Worm (Caenorhabditis elegans): Measurements from ENCODE around the gene ile-2.

The ile-2 gene

DNA sequence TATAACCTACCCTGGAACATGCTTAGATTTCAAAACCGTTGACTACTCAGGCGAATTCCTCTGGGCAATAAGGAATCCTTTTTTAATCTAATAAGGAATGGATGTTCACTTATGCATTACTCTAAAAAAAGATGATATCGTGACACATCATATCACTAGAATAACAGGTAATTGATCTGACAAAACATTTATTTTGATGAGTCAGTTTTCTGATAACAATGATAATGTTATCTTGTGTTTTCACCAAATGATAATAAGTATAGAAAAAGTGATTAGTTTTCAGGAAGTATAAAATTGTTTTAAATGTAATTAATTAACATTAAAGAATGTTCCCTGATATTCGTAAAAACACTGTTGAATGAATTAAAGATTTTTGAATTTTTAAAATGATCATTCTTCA, 39.3 kb upstream of the ile-2 start:
- TF ChIP-seq saeg-2 (GFP tag; IDR thresholded peaks at IDR 0.05) (no peak), T20F7.1 (GFP tag; optimal IDR thresholded peaks at IDR 0.05) (no peak), nhr-237 (tag; optimal IDR thresholded peaks at IDR 0.05) (no peak)

- TF ChIP-seq zag-1 (tag; optimal IDR thresholded peaks at IDR 0.05) (no peak), daf-19 (GFP tag; conservative IDR thresholded peaks at IDR 0.05) (no peak), ctbp-1 (GFP tag; IDR thresholded peaks at IDR 0.05) (no peak), zfp-2 (tag; optimal IDR thresholded peaks at IDR 0.05) (no peak), hif-1 (tag; optimal IDR thresholded peaks at IDR 0.05) (no peak), mdl-1 (tag; optimal IDR thresholded peaks at IDR 0.05) (no peak), lin-29 (GFP tag; IDR thresholded peaks at IDR 0.05) (no peak), mxl-2 (GFP tag; conservative IDR thresholded peaks at IDR 0.05) (no peak), lin-15B (tag; optimal IDR thresholded peaks at IDR 0.05) (no peak), snpc-1.2 (GFP tag; IDR thresholded peaks at IDR 0.05) (no peak), ZK337.2 (GFP tag; IDR thresholded peaks at IDR 0.05) (no peak)
These were observed 32.8 kb upstream of the ile-2 start, which contains the start of gene npr-19 for ce11 chrX:735572-735971. Gene npr-19 (minus strand): TSS chrX:735672.

- TF ChIP-seq Y48G9A.11 (GFP tag; IDR thresholded peaks at IDR 0.05) (no peak), lim-7 (GFP tag; IDR thresholded peaks at IDR 0.05) (no peak), nhr-111 (GFP tag; optimal IDR thresholded peaks at IDR 0.05) (no peak), ZK546.5 (tag; optimal IDR thresholded peaks at IDR 0.05) (no peak), spr-3 (GFP tag; optimal IDR thresholded peaks at IDR 0.05) (no peak)
These were observed 31.4 kb upstream of the ile-2 start for ce11 chrX:736989-737388.

DNA sequence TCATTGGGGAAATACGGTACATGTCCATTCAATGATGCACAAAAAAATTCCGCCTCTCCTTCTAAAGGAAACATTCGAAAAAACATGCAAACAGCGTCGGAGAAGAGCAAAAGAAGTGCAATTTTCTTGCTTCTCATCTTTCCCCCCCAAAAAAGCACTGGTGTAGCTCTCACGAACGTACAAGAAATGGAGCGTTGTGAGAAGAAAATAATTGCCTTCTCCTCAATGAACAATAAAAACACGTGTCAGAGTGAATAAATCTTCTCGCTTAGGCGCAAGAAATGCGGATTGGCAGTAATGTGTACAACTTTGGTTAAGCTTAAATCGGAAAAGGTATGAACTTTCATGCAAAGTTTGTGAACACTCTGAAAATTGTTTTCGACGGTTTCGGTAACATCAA, 20.1 kb upstream of the ile-2 start:
- TF ChIP-seq arid-1 (GFP tag; conservative IDR thresholded peaks at IDR 0.05), result no peak
- peak; percentile 88 for TF ChIP-seq aha-1 (tag)
- peak in 1 of 2 experiments; percentile 57 for TF ChIP-seq unc-62 (GFP tag; optimal IDR thresholded peaks at IDR 0.05 in 1 of 2)
- no peak for TF ChIP-seq unc-62 (tag; optimal IDR thresholded peaks at IDR 0.05)

DNA sequence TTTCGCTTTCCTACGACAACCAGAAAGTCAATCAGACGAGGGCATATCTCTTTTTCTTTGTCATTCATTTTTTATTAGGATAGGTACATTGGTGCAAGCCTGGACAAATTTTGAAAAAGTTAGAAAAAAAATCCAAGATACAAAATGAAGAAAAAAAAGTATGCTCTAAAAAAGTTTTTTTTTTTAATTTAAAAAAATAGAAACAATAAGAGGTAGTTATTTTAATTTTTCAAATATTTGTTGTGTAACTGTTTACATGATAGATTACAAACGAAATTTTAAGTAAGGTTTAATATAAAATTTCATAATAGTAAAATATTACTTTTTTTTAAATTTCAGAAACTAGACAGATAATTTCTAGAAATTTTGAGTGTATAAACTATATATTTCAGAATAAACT, 8.8 kb upstream of the ile-2 start, which contains the start of gene aex-3:
Gene aex-3, minus strand, starts transcription at position 101 of the 400 bp plus-strand sequence.
- TF ChIP-seq zfp-2 (tag; optimal IDR thresholded peaks at IDR 0.05), result no peak
- no peak for TF ChIP-seq duxl-1 (tag; optimal IDR thresholded peaks at IDR 0.05; ENCODE audit: poor library complexity)
- TF ChIP-seq lsy-2 (tag; optimal IDR thresholded peaks at IDR 0.05), result no peak
- no peak for TF ChIP-seq hlh-11 (tag; optimal IDR thresholded peaks at IDR 0.05)
- TF ChIP-seq unc-62 (GFP tag; optimal IDR thresholded peaks at IDR 0.05 in 1 of 2), result no peak
- no peak for TF ChIP-seq unc-62 (tag; optimal IDR thresholded peaks at IDR 0.05)
- TF ChIP-seq ctbp-1 (GFP tag; IDR thresholded peaks at IDR 0.05), result no peak
- no peak for TF ChIP-seq nhr-76 (tag; optimal IDR thresholded peaks at IDR 0.05)
- TF ChIP-seq T20F7.1 (GFP tag; optimal IDR thresholded peaks at IDR 0.05), result no peak

ce11 chrX:760579-760978, 7.8 kb upstream of the ile-2 start:
- TF ChIP-seq ctbp-1 (GFP tag; IDR thresholded peaks at IDR 0.05) (no peak), mxl-3 (GFP tag; optimal IDR thresholded peaks at IDR 0.05) (peak; percentile 19), set-16 (GFP tag; IDR thresholded peaks at IDR 0.05) (peak; percentile 54), zfp-3 (GFP tag; conservative IDR thresholded peaks at IDR 0.05) (no peak), nhr-76 (tag; optimal IDR thresholded peaks at IDR 0.05) (no peak), zip-2 (tag; optimal IDR thresholded peaks at IDR 0.05) (no peak), egl-27 (tag; optimal IDR thresholded peaks at IDR 0.05) (no peak), aly-2 (tag; optimal IDR thresholded peaks at IDR 0.05) (no peak), ceh-32 (tag; optimal IDR thresholded peaks at IDR 0.05; ENCODE audit: poor library complexity) (no peak), mes-2 (tag; optimal IDR thresholded peaks at IDR 0.05; ENCODE audit: poor library complexity, severe bottlenecking) (peak; percentile 25), lin-1 (GFP tag; IDR thresholded peaks at IDR 0.05) (no peak), fos-1 (tag; optimal IDR thresholded peaks at IDR 0.05) (no peak), ama-1 (optimal IDR thresholded peaks at IDR 0.05) (no peak), unc-39 (tag; optimal IDR thresholded peaks at IDR 0.05) (no peak), fkh-10 (GFP tag; optimal IDR thresholded peaks at IDR 0.05) (peak; percentile 14), tra-1 (GFP tag; IDR thresholded peaks at IDR 0.05) (no peak), hmg-1.1 (GFP tag; IDR thresholded peaks at IDR 0.05) (0 out of 2 replicates have a peak, but pooled peaks have one; percentile 37), F37D6.2 (tag; optimal IDR thresholded peaks at IDR 0.05) (no peak), mdl-1 (tag; optimal IDR thresholded peaks at IDR 0.05) (peak in 1 of 2 experiments; percentile 44)
